Fruit fly (Drosophila melanogaster) whole organism, wandering third instar larva: ENCODE results near the gene CG11248.

Experiments used
- Dfd ChIP-seq: fragments of >200 bp; optimal IDR thresholded peaks from 2 replicates; lab custom pipeline; 2017; ENCODE audit warnings: missing biosample characterization, missing genetic modification characterization
- Dif ChIP-seq: fragments of 200-275, 200-300 bp; sonication (Bioruptor generic); optimal IDR thresholded peaks from 2 replicates; lab custom pipeline; 2018; ENCODE audit warnings: missing biosample characterization, missing genetic modification characterization; ENCODE audit not compliant: partially characterized antibody
- Hr78 ChIP-seq: fragments of >200 bp; optimal IDR thresholded peaks from 2 replicates; lab custom pipeline; 2017; ENCODE audit warnings: missing biosample characterization, missing genetic modification characterization
- N ChIP-seq: fragments of >200 bp; optimal IDR thresholded peaks from 2 replicates; lab custom pipeline; 2018; ENCODE audit warnings: missing biosample characterization, missing external identifiers, missing genetic modification characterization
- Vsx2 ChIP-seq: fragments of 200-300, 225-300 bp; sonication (Bioruptor generic); optimal IDR thresholded peaks from 2 replicates; lab custom pipeline; 2018; ENCODE audit warnings: missing biosample characterization, missing genetic modification characterization; ENCODE audit not compliant: partially characterized antibody
- brk ChIP-seq: fragments of 200-800 bp; sonication (Bioruptor generic); optimal IDR thresholded peaks from 2 replicates; lab custom pipeline; 2016; ENCODE audit warnings: missing biosample characterization, mild to moderate bottlenecking, missing genetic modification characterization
- fru ChIP-seq: fragments of 200-800 bp; sonication (Bioruptor generic); optimal IDR thresholded peaks from 3 replicates; lab custom pipeline; 2016; ENCODE audit warnings: missing biosample characterization, mild to moderate bottlenecking, missing genetic modification characterization
- h ChIP-seq: fragments of 200-800 bp; sonication (Bioruptor generic); optimal IDR thresholded peaks from 3 replicates; lab custom pipeline; 2016; ENCODE audit warnings: missing biosample characterization, mild to moderate bottlenecking, missing genetic modification characterization
- lola ChIP-seq: fragments of >200 bp; optimal IDR thresholded peaks from 2 replicates; lab custom pipeline; 2017; ENCODE audit warnings: missing biosample characterization, missing genetic modification characterization
- usp ChIP-seq: fragments of >200 bp; optimal IDR thresholded peaks from 2 replicates; lab custom pipeline; 2017; ENCODE audit warnings: missing biosample characterization, missing genetic modification characterization

DNA sequence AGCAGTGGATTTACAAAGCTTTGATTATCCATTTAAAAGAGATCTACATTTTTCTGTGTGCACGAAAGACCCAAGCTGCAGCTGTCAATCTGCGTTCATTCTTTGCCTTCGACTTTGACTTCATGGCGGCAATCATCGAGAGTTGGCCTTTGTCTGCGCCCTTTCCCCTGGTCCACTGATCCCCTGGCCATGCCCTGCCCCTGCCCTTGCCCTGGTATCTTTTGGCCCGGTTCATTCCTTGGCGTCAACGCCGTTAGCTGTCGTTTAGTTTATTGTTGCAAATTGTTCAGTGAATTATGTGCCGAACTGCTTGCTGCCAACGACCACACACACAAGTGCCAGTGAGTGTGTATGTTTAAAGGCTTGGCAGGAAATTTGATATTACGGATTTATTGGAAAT, 21.1 kb downstream of the CG11248 start:
- TF ChIP-seq usp (GFP tag; lab: Kevin White, UChicago) (no peak), h (GFP tag; lab: Kevin White, UChicago) (no peak), brk (GFP tag; lab: Kevin White, UChicago) (no peak), Hr78 (no peak), N (no peak), lola (GFP tag; lab: Kevin White, UChicago) (no peak), fru (GFP tag; lab: Kevin White, UChicago) (no peak), Dfd (GFP tag; lab: Kevin White, UChicago) (no peak), Vsx2 (GFP tag; lab: Kevin White, UChicago) (no peak), Dif (GFP tag; lab: Kevin White, UChicago) (no peak)
